Fruit fly (Drosophila melanogaster): ENCODE data around the gene CG5114.

The CG5114 gene

DNA sequence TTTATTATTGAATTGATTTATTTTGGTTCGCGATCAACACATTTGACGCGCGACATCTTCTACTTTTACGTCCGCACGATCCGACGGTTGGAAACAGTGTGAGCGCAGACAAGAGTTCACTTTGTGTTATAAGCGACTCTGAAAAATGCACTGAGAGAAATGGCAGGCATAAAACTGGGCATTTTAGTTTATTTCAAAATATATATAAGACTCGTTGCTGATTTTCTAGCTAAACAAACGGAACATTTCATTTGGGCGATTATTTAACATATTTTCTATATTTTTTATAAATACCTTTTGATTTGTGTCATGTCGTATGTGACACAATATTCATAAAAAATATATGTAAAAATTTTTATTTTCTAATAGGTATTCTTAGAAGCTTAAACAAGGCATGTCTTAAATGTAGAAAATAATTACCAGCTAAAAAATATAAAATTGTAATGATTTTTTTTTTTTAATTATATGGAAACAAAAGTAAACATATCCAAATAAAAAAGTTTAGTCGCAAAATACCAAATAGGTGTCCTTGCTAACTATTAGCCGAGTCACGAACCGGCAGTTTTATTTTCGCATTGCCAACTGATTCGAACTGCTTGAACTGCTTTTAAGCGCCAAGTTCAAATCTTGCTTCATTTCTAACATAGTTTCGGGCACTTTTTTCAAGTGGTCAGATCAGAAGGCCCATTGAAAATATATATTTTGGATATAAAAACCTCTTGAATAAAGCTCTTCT, 31.5 kb downstream of the CG5114 start, which contains the start of gene Reck (continued):
- TF ChIP-seq CG12299 (tag; optimal IDR thresholded peaks at IDR 0.05) (peak; percentile 58), pan (optimal IDR thresholded peaks at IDR 0.05) (no peak), pan (GFP tag; optimal IDR thresholded peaks at IDR 0.05 in 1 of 2, IDR thresholded peaks at IDR 0.05 in 1 of 2) (peak in 1 of 2 experiments; percentile 89), CG15514 (GFP tag; optimal IDR thresholded peaks at IDR 0.05) (peak; percentile 76), CG8359 (GFP tag; optimal IDR thresholded peaks at IDR 0.05; ENCODE audit: borderline replicate concordance) (peak; percentile 78), gem (tag; optimal IDR thresholded peaks at IDR 0.05) (peak; percentile 90), NC2β (GFP tag; optimal IDR thresholded peaks at IDR 0.05) (peak; percentile 45), CG5953 (GFP tag; IDR thresholded peaks at IDR 0.05) (peak; percentile 89), Mad (GFP tag; optimal IDR thresholded peaks at IDR 0.05) (peak; percentile 71), mirr (GFP tag; optimal IDR thresholded peaks at IDR 0.05) (no peak), caup (GFP tag; optimal IDR thresholded peaks at IDR 0.05; ENCODE audit: severe bottlenecking) (peak; percentile 83), peb (GFP tag; IDR thresholded peaks at IDR 0.05) (no peak), CG6654 (GFP tag; optimal IDR thresholded peaks at IDR 0.05) (peak; percentile 15), seq (GFP tag; IDR thresholded peaks at IDR 0.05) (peak; percentile 70; the same call in 1 of the 2 replicates), toy (GFP tag; IDR thresholded peaks at IDR 0.05) (0 out of 2 replicates have a peak, but pooled peaks have one; percentile 31), kah (GFP tag; optimal IDR thresholded peaks at IDR 0.05) (peak; percentile 74), Ravus (GFP tag; IDR thresholded peaks at IDR 0.05) (peak; percentile 64), CG30431 (GFP tag; optimal IDR thresholded peaks at IDR 0.05) (peak; percentile 71), CG5245 (GFP tag; optimal IDR thresholded peaks at IDR 0.05) (peak; percentile 71), emc (GFP tag; optimal IDR thresholded peaks at IDR 0.05) (peak; percentile 37), CG12391 (tag; optimal IDR thresholded peaks at IDR 0.05) (peak; percentile 90), Sry-δ (GFP tag; optimal IDR thresholded peaks at IDR 0.05) (peak; percentile 2), disco-r (GFP tag; optimal IDR thresholded peaks at IDR 0.05) (no peak), fd3F (GFP tag; optimal IDR thresholded peaks at IDR 0.05) (peak; percentile 75), CG16815 (GFP tag; optimal IDR thresholded peaks at IDR 0.05) (peak; percentile 59), CG10431 (GFP tag; optimal IDR thresholded peaks at IDR 0.05) (peak; percentile 19), slp2 (GFP tag; optimal IDR thresholded peaks at IDR 0.05) (peak; percentile 35), CG34376 (GFP tag; optimal IDR thresholded peaks at IDR 0.05) (peak; percentile 32), CG2202 (tag; optimal IDR thresholded peaks at IDR 0.05) (peak; percentile 71), Asciz (GFP tag; optimal IDR thresholded peaks at IDR 0.05) (peak; percentile 83), CG2116 (GFP tag; optimal IDR thresholded peaks at IDR 0.05) (peak; percentile 87), PHDP (tag; optimal IDR thresholded peaks at IDR 0.05) (peak; percentile 89), sqz (GFP tag; optimal IDR thresholded peaks at IDR 0.05) (peak; percentile 74), Antp (GFP tag; optimal IDR thresholded peaks at IDR 0.05) (no peak), CG11560 (tag; IDR thresholded peaks at IDR 0.05) (no peak), prd (optimal IDR thresholded peaks at IDR 0.05) (no peak), prd (GFP tag; IDR thresholded peaks at IDR 0.05) (peak; percentile 71), CG1792 (GFP tag; optimal IDR thresholded peaks at IDR 0.05) (peak; percentile 3), dysf (GFP tag; IDR thresholded peaks at IDR 0.05) (peak; percentile 79), CG1832 (GFP tag; optimal IDR thresholded peaks at IDR 0.05) (no peak), salm (tag; optimal IDR thresholded peaks at IDR 0.05) (peak; percentile 63), CG13624 (GFP tag; optimal IDR thresholded peaks at IDR 0.05) (peak; percentile 51), Fer1 (GFP tag; optimal IDR thresholded peaks at IDR 0.05) (peak; percentile 89), Dip2 (GFP tag; IDR thresholded peaks at IDR 0.05) (no peak), HLH3B (GFP tag; IDR thresholded peaks at IDR 0.05) (peak; percentile 89), CG11504 (tag; optimal IDR thresholded peaks at IDR 0.05) (peak; percentile 87), maf-S (GFP tag; optimal IDR thresholded peaks at IDR 0.05) (peak; percentile 15), CG8944 (GFP tag; optimal IDR thresholded peaks at IDR 0.05) (peak; percentile 12), Hsf (GFP tag; optimal IDR thresholded peaks at IDR 0.05) (peak; percentile 70), lmd (GFP tag; IDR thresholded peaks at IDR 0.05) (peak; percentile 69)

All from whole organism, embryonic.